Worm (Caenorhabditis elegans) whole organism, early embryonic: ENCODE data around the gene B0272.4.

Source experiments
- B0310.2 ChIP-seq: sonication (generic microtip); optimal IDR thresholded peaks from 2 replicates; lab custom pipeline; 2016; ENCODE audit warnings: mild to moderate bottlenecking, missing genetic modification characterization, missing compliant biosample characterization
- F13C5.2 ChIP-seq: sonication (generic microtip); optimal IDR thresholded peaks from 2 replicates; lab custom pipeline; 2017; ENCODE audit warnings: mild to moderate bottlenecking, missing genetic modification characterization, inconsistent platforms, missing compliant biosample characterization
- aly-1 ChIP-seq: sonication (generic microtip); optimal IDR thresholded peaks from 2 replicates; lab custom pipeline; 2016; ENCODE audit warnings: missing genetic modification characterization, missing compliant biosample characterization
- ama-1 ChIP-seq: fragments of 150-350 bp; optimal IDR thresholded peaks from 2 replicates; lab custom pipeline; 2014
- ceh-13 ChIP-seq: fragments of 200-800 bp; sonication (Bioruptor generic); optimal IDR thresholded peaks from 2 replicates; lab custom pipeline; 2018; ENCODE audit warnings: mild to moderate bottlenecking, missing genetic modification characterization, missing compliant biosample characterization
- ceh-36 ChIP-seq: sonication (generic microtip); optimal IDR thresholded peaks from 2 replicates; lab custom pipeline; 2016; ENCODE audit warnings: missing genetic modification characterization, inconsistent platforms, missing compliant biosample characterization
- ets-7 ChIP-seq: sonication (generic microtip); optimal IDR thresholded peaks from 2 replicates; lab custom pipeline; 2016; ENCODE audit warnings: missing genotype, missing genetic modification characterization, missing compliant biosample characterization
- flt-1 ChIP-seq: fragments of 200-800 bp; sonication (Bioruptor generic); IDR thresholded peaks from 2 replicates; pipeline ENCODE4 v1.3.6; 2022; ENCODE audit warnings: missing genetic modification characterization, missing compliant biosample characterization
- hmbx-1 ChIP-seq: sonication (generic microtip); optimal IDR thresholded peaks from 2 replicates; lab custom pipeline; 2016; ENCODE audit warnings: mild to moderate bottlenecking, missing genetic modification characterization, missing compliant biosample characterization
- hmg-4 ChIP-seq: fragments of 200-800 bp; sonication (Bioruptor generic); optimal IDR thresholded peaks from 2 replicates; lab custom pipeline; 2018; ENCODE audit warnings: mild to moderate bottlenecking, missing genetic modification characterization, missing compliant biosample characterization
- hnd-1 ChIP-seq: sonication (generic microtip); optimal IDR thresholded peaks from 2 replicates; lab custom pipeline; 2016; ENCODE audit warnings: missing genetic modification characterization, missing compliant biosample characterization
- sea-1 ChIP-seq: fragments of 200-800 bp; sonication (Bioruptor generic); conservative IDR thresholded peaks from 2 replicates; pipeline ENCODE4 v1.3.6; 2022; ENCODE audit warnings: missing genetic modification characterization, missing compliant biosample characterization
- tra-4 ChIP-seq: sonication (generic microtip); optimal IDR thresholded peaks from 2 replicates; lab custom pipeline; 2017; ENCODE audit warnings: missing genetic modification characterization, missing compliant biosample characterization

ce11 chrX:9446177-9446694 lies 18.0 kb downstream of the B0272.4 start, which contains the start of gene ZK899.1:
- TF ChIP-seq hnd-1 (tag; lab: Kevin White, UChicago) (no peak), ama-1 (lab: Kevin White, UChicago) (no peak), hmg-4 (GFP tag; lab: Kevin White, UChicago) (no peak), B0310.2 (no peak), tra-4 (tag; lab: Kevin White, UChicago) (no peak), aly-1 (tag; lab: Kevin White, UChicago) (no peak), sea-1 (GFP tag; lab: Robert Waterston, UW) (no peak), F13C5.2 (no peak), ceh-13 (GFP tag; lab: Kevin White, UChicago) (no peak), ets-7 (tag; lab: Kevin White, UChicago) (no peak), ceh-36 (tag; lab: Kevin White, UChicago) (no peak), flt-1 (GFP tag; lab: Robert Waterston, UW) (no peak), hmbx-1 (tag; lab: Kevin White, UChicago) (no peak)
